Worm (Caenorhabditis elegans): ENCODE results near the gene K12B6.9.

DNA sequence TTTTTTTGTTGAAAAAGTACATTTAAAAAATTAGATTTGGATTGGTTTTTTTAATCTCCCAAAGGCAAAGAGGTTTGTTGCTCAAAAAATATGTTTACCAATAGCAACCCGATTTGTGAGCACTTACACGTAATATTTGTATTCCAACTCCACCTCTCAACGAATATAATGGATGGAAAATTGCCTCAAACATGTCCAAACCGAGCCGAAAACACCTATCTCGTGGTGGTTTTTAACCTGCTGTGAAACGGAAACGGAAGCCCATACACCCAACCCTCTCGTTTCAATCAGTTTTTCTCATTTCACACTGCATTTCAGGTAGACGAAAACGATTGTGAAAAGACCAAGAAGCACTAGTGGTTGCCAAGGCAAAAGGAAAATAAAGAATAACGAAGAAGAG is 24.2 kb upstream of the K12B6.9 start, which contains the start of gene cest-24:
- TF ChIP-seq R02D3.7 (tag; optimal IDR thresholded peaks at IDR 0.05) (no peak), pha-4 (GFP tag; IDR thresholded peaks at IDR 0.05) (no peak), pha-4 (tag; optimal IDR thresholded peaks at IDR 0.05) (no peak), duxl-1 (tag; optimal IDR thresholded peaks at IDR 0.05; ENCODE audit: poor library complexity) (no peak)

Measured in whole organism, L4 larva.